Fruit fly (Drosophila melanogaster) whole organism, prepupa: ENCODE data around the gene TfIIFalpha.

Experiments used
- Blimp-1 ChIP-seq: fragments of 200-800 bp; sonication (Bioruptor generic); optimal IDR thresholded peaks from 3 replicates; lab custom pipeline; 2017; ENCODE audit warnings: missing biosample characterization, missing genetic modification characterization, mild to moderate bottlenecking, moderate library complexity, missing genetic modification reagents
- CG10631 ChIP-seq: fragments of 200-800 bp; sonication (Bioruptor generic); optimal IDR thresholded peaks from 2 replicates; lab custom pipeline; 2016; ENCODE audit warnings: missing biosample characterization, missing genetic modification characterization
- CG11294 ChIP-seq: fragments of 200-800 bp; sonication (Bioruptor generic); IDR thresholded peaks from 2 replicates; pipeline ENCODE4 v1.3.6; 2022; ENCODE audit warnings: missing biosample characterization, missing genetic modification characterization
- CG11762 ChIP-seq: fragments of 200-800 bp; sonication (Bioruptor generic); optimal IDR thresholded peaks from 3 replicates; lab custom pipeline; 2016; ENCODE audit warnings: missing biosample characterization, missing genetic modification characterization; ENCODE audit not compliant: insufficient read depth
- CG11902 ChIP-seq: fragments of 200-800 bp; sonication (Bioruptor generic); optimal IDR thresholded peaks from 3 replicates; lab custom pipeline; 2016; ENCODE audit warnings: missing biosample characterization, missing genetic modification characterization
- CG1621 ChIP-seq: fragments of 200-800 bp; sonication (Bioruptor generic); optimal IDR thresholded peaks from 3 replicates; lab custom pipeline; 2018; ENCODE audit warnings: missing biosample characterization, mild to moderate bottlenecking, missing genetic modification characterization
- CG16779 ChIP-seq: fragments of 200-800 bp; sonication (Bioruptor generic); optimal IDR thresholded peaks from 3 replicates; lab custom pipeline; 2017; ENCODE audit warnings: missing biosample characterization, mild to moderate bottlenecking, missing genetic modification characterization
- CG3032 ChIP-seq: fragments of 200-800 bp; optimal IDR thresholded peaks from 2 replicates; lab custom pipeline; 2019; ENCODE audit warnings: missing biosample characterization, mild to moderate bottlenecking, missing genetic modification characterization, moderate library complexity
- CG32006 ChIP-seq: fragments of 200-800 bp; sonication (Bioruptor generic); optimal IDR thresholded peaks from 3 replicates; lab custom pipeline; 2017; ENCODE audit warnings: missing biosample characterization, mild to moderate bottlenecking, missing genetic modification characterization
- CG34406 ChIP-seq: fragments of 200-800 bp; sonication (Bioruptor generic); optimal IDR thresholded peaks from 3 replicates; lab custom pipeline; 2016; ENCODE audit warnings: missing biosample characterization, missing genetic modification characterization
- CG3919 ChIP-seq: fragments of 200-800 bp; sonication (Bioruptor generic); optimal IDR thresholded peaks from 3 replicates; lab custom pipeline; 2016; ENCODE audit warnings: missing biosample characterization, missing genetic modification characterization
- CG4318 ChIP-seq: fragments of 200-800 bp; sonication (Bioruptor generic); optimal IDR thresholded peaks from 3 replicates; lab custom pipeline; 2017; ENCODE audit warnings: missing biosample characterization, mild to moderate bottlenecking, missing genetic modification characterization
- CG6163 ChIP-seq: fragments of 200-800 bp; sonication (Bioruptor generic); IDR thresholded peaks from 3 replicates; pipeline ENCODE4 v1.3.6; 2022; ENCODE audit warnings: missing biosample characterization, missing genetic modification characterization
- CG6276 ChIP-seq: fragments of 200-800 bp; sonication (Bioruptor generic); optimal IDR thresholded peaks from 2 replicates; lab custom pipeline; 2017; ENCODE audit warnings: missing biosample characterization, mild to moderate bottlenecking, missing genetic modification characterization
- CG6792 ChIP-seq: fragments of 200-800 bp; sonication (Bioruptor generic); optimal IDR thresholded peaks from 3 replicates; lab custom pipeline; 2016; ENCODE audit warnings: missing biosample characterization, missing genetic modification characterization
- CG7368 ChIP-seq: fragments of 200-800 bp; sonication (Bioruptor generic); optimal IDR thresholded peaks from 3 replicates; lab custom pipeline; 2016; ENCODE audit warnings: missing biosample characterization, missing genetic modification characterization
- CG8119 ChIP-seq: fragments of 200-800 bp; sonication (Bioruptor generic); IDR thresholded peaks from 3 replicates; pipeline ENCODE4 v1.3.6; 2022; ENCODE audit warnings: missing biosample characterization, missing genetic modification characterization
- CG8319 ChIP-seq: fragments of 200-800 bp; sonication (Bioruptor generic); optimal IDR thresholded peaks from 3 replicates; lab custom pipeline; 2016; ENCODE audit warnings: missing biosample characterization, missing genetic modification characterization
- CG9139 ChIP-seq: fragments of 200-800 bp; sonication (Bioruptor generic); optimal IDR thresholded peaks from 3 replicates; lab custom pipeline; 2017; ENCODE audit warnings: missing biosample characterization, mild to moderate bottlenecking, missing genetic modification characterization
- Eip75B ChIP-seq: fragments of 200-800 bp; sonication (Bioruptor generic); optimal IDR thresholded peaks from 3 replicates; lab custom pipeline; 2016; ENCODE audit warnings: missing biosample characterization, missing genetic modification characterization
- Eip78C ChIP-seq: fragments of 200-800 bp; sonication (Bioruptor generic); peaks from one replicate; lab custom pipeline; 2016; ENCODE audit warnings: missing biosample characterization, missing genetic modification characterization
- Eip93F ChIP-seq: fragments of 200-800 bp; sonication (Bioruptor generic); optimal IDR thresholded peaks from 2 replicates; lab custom pipeline; 2016; ENCODE audit warnings: missing biosample characterization, mild to moderate bottlenecking, missing genetic modification characterization
- Gug ChIP-seq: fragments of 200-800 bp; sonication (Bioruptor generic); IDR thresholded peaks from 2 replicates; pipeline ENCODE4 v1.3.6; 2022; ENCODE audit warnings: missing biosample characterization, missing genetic modification characterization
- Hr38 ChIP-seq: sonication (Bioruptor generic); optimal IDR thresholded peaks from 2 replicates; lab custom pipeline; 2016; ENCODE audit warnings: missing biosample characterization, missing genetic modification characterization
- Hr4 ChIP-seq: fragments of 200-800 bp; sonication (Bioruptor generic); optimal IDR thresholded peaks from 3 replicates; lab custom pipeline; 2016; ENCODE audit warnings: missing biosample characterization, missing genetic modification characterization
- Met ChIP-seq: fragments of 200-800 bp; sonication (Bioruptor generic); optimal IDR thresholded peaks from 3 replicates; lab custom pipeline; 2016; ENCODE audit warnings: missing biosample characterization, missing genetic modification characterization
- OdsH ChIP-seq: fragments of 200-800 bp; sonication (Bioruptor generic); optimal IDR thresholded peaks from 3 replicates; lab custom pipeline; 2016; ENCODE audit warnings: missing biosample characterization, missing genetic modification characterization
- Smox ChIP-seq: fragments of 200-800 bp; sonication (Bioruptor generic); optimal IDR thresholded peaks from 3 replicates; lab custom pipeline; 2016; ENCODE audit warnings: missing biosample characterization, missing genetic modification characterization
- Sox102F ChIP-seq: fragments of 200-800 bp; sonication (Bioruptor generic); optimal IDR thresholded peaks from 2 replicates; lab custom pipeline; 2016; ENCODE audit warnings: missing biosample characterization, mild to moderate bottlenecking, missing genetic modification characterization
- Sox14 ChIP-seq: fragments of 200-800 bp; sonication (Bioruptor generic); optimal IDR thresholded peaks from 3 replicates; lab custom pipeline; 2016; ENCODE audit warnings: missing biosample characterization, missing genetic modification characterization
- achi ChIP-seq: fragments of 200-800 bp; sonication (Bioruptor generic); optimal IDR thresholded peaks from 3 replicates; lab custom pipeline; 2016; ENCODE audit warnings: missing biosample characterization, missing genetic modification characterization
- fd59A ChIP-seq: fragments of 200-800 bp; sonication (Bioruptor generic); optimal IDR thresholded peaks from 2 replicates; lab custom pipeline; 2017; ENCODE audit warnings: missing biosample characterization, mild to moderate bottlenecking, missing genetic modification characterization, missing genetic modification reagents
- salr ChIP-seq, 2 experiments: fragments of 200-800 bp; sonication (Bioruptor generic); optimal IDR thresholded peaks; 3 replicates each; lab custom pipeline; 2016 to 2018; ENCODE audit warnings: missing biosample characterization in 2 of 2, missing genetic modification characterization in 2 of 2, mild to moderate bottlenecking in 1 of 2
- spab ChIP-seq: fragments of 200-800 bp; sonication (Bioruptor generic); optimal IDR thresholded peaks from 2 replicates; lab custom pipeline; 2017; ENCODE audit warnings: missing biosample characterization, mild to moderate bottlenecking, missing genetic modification characterization, missing genetic modification reagents
- svp ChIP-seq: fragments of 200-800 bp; sonication (Bioruptor generic); peaks from one replicate; lab custom pipeline; 2016; ENCODE audit warnings: missing biosample characterization, missing genetic modification characterization

Gene TfIIFalpha

dm6 chr3R:6397611-6398092 is 17.4 kb downstream of the TfIIFalpha start (continued):
- TF ChIP-seq CG1621 (tag; lab: Kevin White, UChicago) (peak; percentile 1), Sox14 (GFP tag; lab: Kevin White, UChicago) (peak; percentile 73), Gug (GFP tag; lab: Robert Waterston, UW) (0 out of 2 replicates have a peak, but pooled peaks have one; percentile 10), CG4318 (GFP tag; lab: Kevin White, UChicago) (no peak), svp (GFP tag; lab: Kevin White, UChicago) (peak; percentile 83), Met (GFP tag; lab: Kevin White, UChicago) (peak; percentile 67), Eip93F (GFP tag; lab: Kevin White, UChicago) (no peak), OdsH (GFP tag; lab: Kevin White, UChicago) (peak; percentile 21), Hr38 (GFP tag; lab: Kevin White, UChicago) (no peak), CG11762 (GFP tag; lab: Kevin White, UChicago) (no peak), Hr4 (GFP tag; lab: Kevin White, UChicago) (peak; percentile 2), CG11902 (peak; percentile 40), CG3919 (GFP tag; lab: Kevin White, UChicago) (peak; percentile 19), Eip75B (GFP tag; lab: Kevin White, UChicago) (peak; percentile 54), CG11294 (GFP tag; lab: Robert Waterston, UW) (no peak), salr (GFP tag; optimal IDR thresholded peaks at IDR 0.05; lab: Kevin White, UChicago) (no peak), Eip78C (GFP tag; lab: Kevin White, UChicago) (peak; percentile 81), CG34406 (GFP tag; lab: Kevin White, UChicago) (peak; percentile 46), CG3032 (tag; lab: Kevin White, UChicago) (peak; percentile 15), CG6163 (GFP tag; lab: Robert Waterston, UW) (0 out of 3 replicates have a peak, but pooled peaks have one; percentile 34), CG6792 (GFP tag; lab: Kevin White, UChicago) (peak; percentile 57), CG7368 (GFP tag; lab: Kevin White, UChicago) (peak; percentile 9), fd59A (GFP tag; lab: Kevin White, UChicago) (peak; percentile 38), CG8319 (GFP tag; lab: Kevin White, UChicago) (no peak), CG16779 (tag; lab: Kevin White, UChicago) (no peak), spab (GFP tag; lab: Kevin White, UChicago) (peak; percentile 1), CG8119 (0 out of 3 replicates have a peak, but pooled peaks have one; percentile 36)

- TF ChIP-seq CG3032 (tag; lab: Kevin White, UChicago) (no peak), Smox (no peak), CG11294 (GFP tag; lab: Robert Waterston, UW) (no peak), Sox102F (GFP tag; lab: Kevin White, UChicago) (peak; percentile 9), CG10631 (GFP tag; lab: Kevin White, UChicago) (no peak)
Measured at dm6 chr3R:6399289-6399688, 19.0 kb downstream of the TfIIFalpha start.

dm6 chr3R:6399752-6400151 is 19.5 kb downstream of the TfIIFalpha start:
- TF ChIP-seq Sox14 (GFP tag; lab: Kevin White, UChicago): no peak
- TF ChIP-seq CG6276 (GFP tag; lab: Kevin White, UChicago): no peak
- TF ChIP-seq achi (GFP tag; lab: Kevin White, UChicago): no peak
- TF ChIP-seq CG9139 (GFP tag; lab: Kevin White, UChicago): no peak
- no peak for TF ChIP-seq CG3919 (GFP tag; lab: Kevin White, UChicago)
- TF ChIP-seq CG6792 (GFP tag; lab: Kevin White, UChicago): no peak
- TF ChIP-seq CG11902: no peak
- no peak for TF ChIP-seq Met (GFP tag; lab: Kevin White, UChicago)
- TF ChIP-seq CG32006: no peak
- TF ChIP-seq CG3032 (tag; lab: Kevin White, UChicago): no peak
- TF ChIP-seq Blimp-1 (GFP tag; lab: Kevin White, UChicago): no peak
- TF ChIP-seq, all 60 proteins: peak for 0
